Worm (Caenorhabditis elegans) whole organism, midembryonic: ENCODE measurements around the gene hpo-36.

Source experiments
- klf-2 ChIP-seq: fragments of 200-800 bp; sonication (Bioruptor generic); conservative IDR thresholded peaks from 2 replicates; pipeline ENCODE4 v1.3.6; 2022; ENCODE audit warnings: missing genetic modification reagents, missing genetic modification characterization, missing compliant biosample characterization
- ref-1 ChIP-seq: fragments of 200-800 bp; sonication (Bioruptor generic); conservative IDR thresholded peaks from 2 replicates; pipeline ENCODE4 v1.3.6; 2022; ENCODE audit warnings: missing genetic modification reagents, missing genetic modification characterization, missing compliant biosample characterization

ce11 chrV:3771437-3772256, 32.4 kb upstream of the hpo-36 start, which contains the start of the genes R08E5.1 and rips-1:
- TF ChIP-seq ref-1 (GFP tag; lab: Robert Waterston, UW) (no peak), klf-2 (GFP tag; lab: Robert Waterston, UW) (no peak)
